Fruit fly (Drosophila melanogaster) whole organism, larva: ENCODE data around the gene myd.
A peak's percentile ranks its signal among the peaks of the same experiment; 100 is the strongest.

ENCODE experiments used
- noc ChIP-seq: fragments of 200-800 bp; sonication (Bioruptor generic); optimal IDR thresholded peaks from 3 replicates; lab custom pipeline; 2019; ENCODE audit warnings: missing biosample characterization, mild to moderate bottlenecking, missing genetic modification characterization, moderate library complexity

The myd gene

DNA sequence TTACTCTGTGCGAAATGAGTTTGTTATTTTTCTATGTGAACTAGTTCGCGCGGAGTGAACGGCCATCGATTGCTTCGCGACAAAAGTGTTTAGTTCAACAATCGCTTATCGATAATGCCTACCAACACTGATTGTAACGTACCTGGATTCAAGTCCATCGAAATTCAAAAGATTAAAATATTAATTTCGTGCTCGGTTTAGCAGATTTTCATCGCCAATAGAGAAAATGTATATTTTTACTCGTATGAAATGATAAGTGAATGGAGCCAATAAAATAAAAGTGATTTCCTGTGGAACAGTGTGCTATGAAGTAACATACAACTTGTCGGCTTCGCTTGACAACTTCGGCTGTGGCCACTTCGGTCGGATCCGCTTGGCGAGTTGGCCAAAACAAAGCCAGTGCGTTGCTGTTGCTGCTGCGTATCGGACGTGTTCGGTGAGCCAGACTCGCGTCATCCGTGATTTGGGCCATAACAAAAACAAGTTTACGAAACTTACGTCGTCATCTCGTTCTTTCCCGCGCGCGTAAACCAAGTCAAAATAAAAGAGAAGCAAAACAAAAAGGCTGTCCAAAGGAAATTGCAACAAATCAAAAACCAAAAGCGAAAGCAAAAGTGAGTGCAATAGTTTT, at the start of gene myd, which contains the start of gene CG5555:
Gene myd (plus strand): TSS at position 397 of the 631 bp plus-strand sequence.
Gene CG5555 (minus strand): TSS at position 276 of the 631 bp plus-strand sequence.
- TF ChIP-seq noc (tag; lab: Kevin White, UChicago), result no peak

DNA sequence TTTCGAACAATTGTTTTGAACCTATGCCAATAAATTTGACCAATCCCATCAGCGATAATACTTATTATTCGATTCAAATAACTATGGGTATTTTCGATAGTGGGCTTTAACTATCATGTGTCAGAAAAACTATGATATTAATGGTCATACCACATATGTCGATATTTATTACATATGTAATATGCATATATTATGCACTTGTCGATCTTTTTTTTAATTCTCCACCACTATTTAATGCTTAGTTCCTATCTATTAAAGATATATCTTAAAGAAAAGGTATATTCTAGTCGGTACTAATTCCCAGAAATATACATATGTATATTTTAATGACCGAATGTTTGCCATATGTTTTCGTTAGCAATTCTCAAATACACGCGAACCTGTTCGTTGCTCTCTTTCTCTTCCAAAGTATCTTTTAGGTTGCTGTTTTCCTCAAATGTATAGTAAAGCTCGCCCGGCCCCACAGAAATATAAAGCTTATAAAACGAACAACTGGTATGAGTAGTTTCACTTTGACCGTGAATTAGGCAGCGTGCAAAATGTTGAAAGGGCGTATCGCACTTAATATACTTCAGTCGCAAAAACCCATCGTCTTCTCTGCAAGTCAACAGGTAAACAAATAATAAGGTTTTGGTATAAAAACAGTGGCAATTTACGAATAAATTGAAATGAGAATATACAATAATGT, 48.2 kb upstream of the myd start, which contains the start of gene Cyp12a5:
Gene Cyp12a5 (plus strand): TSS at position 503 of the 688 bp plus-strand sequence.
- peak; percentile 42 for TF ChIP-seq noc (tag; lab: Kevin White, UChicago)

DNA sequence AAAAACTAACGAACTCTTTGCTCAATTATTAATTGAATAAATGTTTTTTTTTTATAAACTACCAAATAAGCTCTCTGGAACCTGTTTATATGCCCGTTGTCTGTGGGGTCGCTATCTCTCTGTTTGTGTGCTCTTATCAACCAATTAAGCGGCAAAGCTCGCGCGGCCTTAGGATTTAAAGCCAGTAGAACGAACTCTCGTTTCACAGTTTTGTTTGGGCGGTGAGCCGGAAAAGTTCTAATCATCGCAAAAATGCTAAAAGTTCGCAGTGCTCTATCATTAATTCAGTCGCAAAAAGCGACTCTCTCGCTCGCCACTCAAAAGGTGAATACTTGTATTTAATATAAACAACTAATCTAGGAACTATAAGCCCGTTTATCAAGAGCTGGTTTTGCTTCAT, 45.5 kb upstream of the myd start, which contains the start of gene Cyp12a4:
Gene Cyp12a4 (plus strand): TSS at position 202 of the 400 bp plus-strand sequence.
- TF ChIP-seq noc (tag; lab: Kevin White, UChicago), result peak; percentile 51

DNA sequence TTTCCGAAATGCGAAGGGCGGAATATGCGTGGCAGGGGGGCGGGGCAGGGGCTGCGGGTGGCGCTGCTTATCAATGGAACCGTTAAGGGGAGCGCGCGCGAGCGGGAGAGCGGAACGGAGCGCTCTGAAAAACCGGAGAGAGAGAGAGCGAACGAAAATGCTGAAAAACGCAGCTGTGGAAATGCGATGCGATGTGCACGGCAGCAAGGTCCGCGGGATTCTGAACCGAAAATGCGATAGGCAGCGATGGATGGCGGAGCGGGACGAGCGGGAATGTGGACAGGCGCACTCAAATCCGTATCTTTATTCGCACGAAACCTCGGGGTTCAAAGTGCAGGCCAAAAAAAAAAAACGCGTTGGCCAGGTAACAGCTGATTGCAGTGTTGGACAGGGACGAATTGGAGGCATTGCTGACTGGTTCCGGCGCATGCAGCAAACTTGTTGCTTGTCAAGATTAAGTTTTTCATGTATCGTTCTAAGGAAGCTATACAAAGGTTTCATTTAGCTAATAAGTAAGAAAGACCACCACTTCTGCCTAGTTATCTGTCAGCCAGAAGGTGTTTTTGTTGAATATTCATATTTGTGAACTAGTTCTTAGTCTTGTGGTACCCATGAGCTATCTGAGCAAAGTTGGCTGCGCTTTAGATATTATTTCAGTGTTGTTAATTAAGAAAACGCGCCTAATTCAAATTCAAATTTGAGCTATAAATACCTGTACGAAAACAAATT, 32.8 kb upstream of the myd start, which contains the start of gene Ppcs:
Gene Ppcs (minus strand): TSS at position 400 of the 729 bp plus-strand sequence.
- TF ChIP-seq noc (tag; lab: Kevin White, UChicago), result peak; percentile 81

dm6 chr3R:19150856-19151651, 29.4 kb upstream of the myd start:
- no peak for TF ChIP-seq noc (tag; lab: Kevin White, UChicago)

- TF ChIP-seq noc (tag; lab: Kevin White, UChicago), result peak; percentile 83
Measured at dm6 chr3R:19151848-19152787, 28.3 kb upstream of the myd start.

- TF ChIP-seq noc (tag; lab: Kevin White, UChicago), result no peak
Measured at dm6 chr3R:19152835-19153234, 27.6 kb upstream of the myd start.

DNA sequence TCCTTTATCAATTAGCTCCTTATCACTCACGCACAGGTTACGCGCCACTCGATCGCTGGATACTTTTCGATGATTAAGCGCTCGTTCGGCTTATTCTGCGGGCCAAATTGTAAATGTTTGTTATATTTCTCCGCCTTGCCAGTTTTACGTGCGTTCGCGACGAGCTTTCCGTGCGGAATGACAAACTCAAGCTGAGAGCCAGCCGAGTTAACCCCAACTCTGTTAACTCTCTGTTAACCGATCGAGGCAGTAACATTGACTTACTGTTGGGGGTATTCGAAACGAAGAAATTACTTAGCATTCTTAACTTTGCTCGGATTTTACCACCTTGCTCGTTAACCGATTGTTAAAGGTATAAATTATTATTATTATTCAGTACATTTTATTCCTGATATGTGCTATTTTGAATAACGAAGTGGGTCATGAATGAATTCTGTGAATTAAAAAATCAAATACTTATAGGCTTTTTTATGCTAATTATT, 26.9 kb upstream of the myd start, which contains the start of gene CG5835:
Gene CG5835 (minus strand): TSS at position 185 of the 482 bp plus-strand sequence.
- peak; percentile 61 for TF ChIP-seq noc (tag; lab: Kevin White, UChicago)

dm6 chr3R:19156670-19157402, 23.6 kb upstream of the myd start, which contains the start of gene nanos:
Gene nanos (plus strand): TSS chr3R:19157238.
- peak; percentile 57 for TF ChIP-seq noc (tag; lab: Kevin White, UChicago)

dm6 chr3R:19157997-19158396, 22.5 kb upstream of the myd start:
- no peak for TF ChIP-seq noc (tag; lab: Kevin White, UChicago)

DNA sequence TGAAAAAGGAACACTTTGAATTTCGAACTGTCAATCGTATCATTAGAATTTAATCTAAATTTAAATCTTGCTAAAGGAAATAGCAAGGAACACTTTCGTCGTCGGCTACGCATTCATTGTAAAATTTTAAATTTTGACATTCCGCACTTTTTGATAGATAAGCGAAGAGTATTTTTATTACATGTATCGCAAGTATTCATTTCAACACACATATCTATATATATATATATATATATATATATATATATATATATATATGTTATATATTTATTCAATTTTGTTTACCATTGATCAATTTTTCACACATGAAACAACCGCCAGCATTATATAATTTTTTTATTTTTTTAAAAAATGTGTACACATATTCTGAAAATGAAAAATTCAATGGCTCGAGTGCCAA, 20.7 kb upstream of the myd start, which contains the start of gene CG11779:
Gene CG11779 (minus strand): TSS at position 101 of the 400 bp plus-strand sequence.
- TF ChIP-seq noc (tag; lab: Kevin White, UChicago), result no peak

- TF ChIP-seq noc (tag; lab: Kevin White, UChicago), result peak; percentile 77
Measured at dm6 chr3R:19162135-19162616, 18.3 kb upstream of the myd start, which contains the start of the genes CG42359 and Nsun5. Gene CG42359 (minus strand): TSS chr3R:19162300. Gene Nsun5 (minus strand): TSS chr3R:19162300.
